Worm (Caenorhabditis elegans): Measurements from ENCODE around the gene gst-18.

Gene gst-18

DNA sequence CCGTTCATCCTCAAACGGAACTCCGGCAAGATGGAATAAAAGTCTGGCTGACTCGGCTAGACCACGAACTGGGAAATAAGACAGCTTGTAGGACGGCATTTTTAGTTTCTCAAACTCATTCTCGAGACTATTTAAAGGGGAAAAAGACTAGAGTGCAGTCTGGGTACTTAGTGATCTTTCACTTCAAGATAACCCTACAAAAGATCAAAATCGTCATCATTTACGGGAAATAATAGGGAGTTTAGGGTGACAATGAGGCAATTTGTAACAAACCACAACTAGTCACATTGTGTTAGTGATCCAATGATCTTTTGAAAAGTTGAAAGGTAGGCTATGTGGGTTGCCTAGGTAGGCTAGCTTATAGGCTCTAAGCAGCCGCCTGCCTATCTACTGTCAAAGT lies 14.7 kb downstream of the gst-18 start, which contains the start of gene gst-14:
gst-14 (minus strand) TSS at position 101 of the 400 bp plus-strand sequence.
- no peak for TF ChIP-seq nhr-237 (tag; optimal IDR thresholded peaks at IDR 0.05)
- no peak for TF ChIP-seq hlh-11 (tag; optimal IDR thresholded peaks at IDR 0.05)
- TF ChIP-seq lin-39 (tag; optimal IDR thresholded peaks at IDR 0.05): no peak
- TF ChIP-seq hif-1 (tag; optimal IDR thresholded peaks at IDR 0.05): no peak
- TF ChIP-seq unc-62 (GFP tag; optimal IDR thresholded peaks at IDR 0.05 in 1 of 2): no peak
- TF ChIP-seq unc-62 (tag; optimal IDR thresholded peaks at IDR 0.05): no peak
- no peak for TF ChIP-seq rbr-2 (tag; optimal IDR thresholded peaks at IDR 0.05)
- no peak for TF ChIP-seq T26A8.4 (GFP tag; IDR thresholded peaks at IDR 0.05)
- no peak for TF ChIP-seq Y5F2A.4 (GFP tag; optimal IDR thresholded peaks at IDR 0.05)
- TF ChIP-seq php-3 (GFP tag; IDR thresholded peaks at IDR 0.05): no peak
- TF ChIP-seq Y48G9A.11 (GFP tag; IDR thresholded peaks at IDR 0.05): no peak
- TF ChIP-seq F49E8.2 (tag; optimal IDR thresholded peaks at IDR 0.05; ENCODE audit: borderline replicate concordance): no peak
- no peak for TF ChIP-seq lin-1 (GFP tag; IDR thresholded peaks at IDR 0.05)
- TF ChIP-seq lin-29 (GFP tag; IDR thresholded peaks at IDR 0.05): no peak
- no peak for TF ChIP-seq duxl-1 (tag; optimal IDR thresholded peaks at IDR 0.05; ENCODE audit: poor library complexity)
- TF ChIP-seq nhr-111 (GFP tag; optimal IDR thresholded peaks at IDR 0.05): no peak
- TF ChIP-seq F44E2.7 (GFP tag; IDR thresholded peaks at IDR 0.05): no peak
- no peak for TF ChIP-seq mdl-1 (tag; optimal IDR thresholded peaks at IDR 0.05)
- TF ChIP-seq lin-13 (GFP tag; optimal IDR thresholded peaks at IDR 0.05): no peak

DNA sequence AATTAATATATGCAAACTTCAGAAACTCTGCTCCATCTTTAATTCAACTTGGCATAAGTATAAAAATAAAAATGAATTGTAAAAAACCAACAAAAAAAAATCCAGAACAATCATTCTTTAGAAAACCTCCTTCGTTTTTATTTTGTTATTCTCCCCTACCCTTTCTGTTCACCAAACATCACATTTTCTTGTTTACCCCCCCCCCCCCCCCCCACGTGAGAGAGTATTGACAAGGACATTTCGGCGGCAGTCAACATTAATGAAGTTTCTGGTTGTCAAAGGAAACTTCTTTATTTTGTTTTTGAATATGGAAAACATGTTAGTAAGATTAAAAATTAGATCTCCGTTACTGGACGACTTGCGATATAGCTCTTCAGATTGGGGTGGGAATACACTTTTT lies 16.2 kb downstream of the gst-18 start:
- TF ChIP-seq hlh-30 (tag; optimal IDR thresholded peaks at IDR 0.05; ENCODE audit: insufficient read depth) (peak; percentile 18), nhr-41 (GFP tag; IDR thresholded peaks at IDR 0.05) (no peak), nhr-48 (tag; optimal IDR thresholded peaks at IDR 0.05) (no peak), hlh-11 (tag; optimal IDR thresholded peaks at IDR 0.05) (peak; percentile 62), mdt-29 (GFP tag; IDR thresholded peaks at IDR 0.05) (no peak), egl-43 (GFP tag; IDR thresholded peaks at IDR 0.05) (no peak), daf-16 (GFP tag; optimal IDR thresholded peaks at IDR 0.05) (no peak), daf-16 (tag; optimal IDR thresholded peaks at IDR 0.05) (peak; percentile 90), T20F7.1 (GFP tag; optimal IDR thresholded peaks at IDR 0.05) (no peak), dve-1 (tag; optimal IDR thresholded peaks at IDR 0.05; ENCODE audit: insufficient read depth) (no peak), rbr-2 (tag; optimal IDR thresholded peaks at IDR 0.05) (no peak), mdl-1 (tag; optimal IDR thresholded peaks at IDR 0.05) (peak in 1 of 2 experiments; percentile 44)

DNA sequence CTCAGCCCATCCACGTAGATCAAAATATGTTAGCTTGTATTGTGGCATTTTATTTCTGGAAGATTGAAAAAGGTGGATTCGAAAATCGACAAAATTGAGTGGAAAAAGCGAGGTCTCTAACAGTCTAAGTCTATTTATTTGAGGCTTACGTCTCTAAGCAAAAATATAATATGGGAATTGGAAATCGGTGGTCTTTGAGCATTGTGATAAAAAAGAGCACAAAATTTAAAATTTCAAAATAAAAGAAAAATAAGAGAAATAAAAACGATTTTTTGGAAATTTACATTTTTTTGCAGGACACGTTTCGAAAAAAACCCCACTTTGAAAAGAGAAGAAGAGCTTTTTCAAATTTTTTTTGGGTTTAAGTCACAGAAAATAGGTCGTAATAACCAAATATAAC lies 17.6 kb downstream of the gst-18 start, which contains the start of gene gst-15:
gst-15 (minus strand) TSS at position 101 of the 400 bp plus-strand sequence.
- no peak for TF ChIP-seq nhr-48 (tag; optimal IDR thresholded peaks at IDR 0.05)
- no peak for TF ChIP-seq set-16 (GFP tag; IDR thresholded peaks at IDR 0.05)
- no peak for TF ChIP-seq hlh-30 (tag; optimal IDR thresholded peaks at IDR 0.05; ENCODE audit: insufficient read depth)
- no peak for TF ChIP-seq ZK337.2 (GFP tag; IDR thresholded peaks at IDR 0.05)
- TF ChIP-seq nhr-41 (GFP tag; IDR thresholded peaks at IDR 0.05): no peak
- TF ChIP-seq Y5F2A.4 (GFP tag; optimal IDR thresholded peaks at IDR 0.05): no peak
- TF ChIP-seq lin-15B (tag; optimal IDR thresholded peaks at IDR 0.05): no peak
- TF ChIP-seq R02D3.7 (tag; optimal IDR thresholded peaks at IDR 0.05): no peak
- no peak for TF ChIP-seq nhr-77 (tag; optimal IDR thresholded peaks at IDR 0.05)
- TF ChIP-seq mxl-2 (GFP tag; conservative IDR thresholded peaks at IDR 0.05): no peak
- no peak for TF ChIP-seq php-3 (GFP tag; IDR thresholded peaks at IDR 0.05)
- no peak for TF ChIP-seq rbr-2 (tag; optimal IDR thresholded peaks at IDR 0.05)
- TF ChIP-seq dmd-8 (GFP tag; IDR thresholded peaks at IDR 0.05): no peak
- TF ChIP-seq fos-1 (tag; optimal IDR thresholded peaks at IDR 0.05): no peak
- TF ChIP-seq mdt-29 (GFP tag; IDR thresholded peaks at IDR 0.05): no peak
- TF ChIP-seq skn-1 (tag; optimal IDR thresholded peaks at IDR 0.05): no peak
- TF ChIP-seq madf-9 (GFP tag; conservative IDR thresholded peaks at IDR 0.05): no peak
